Fruit fly (Drosophila melanogaster) whole organism, embryonic: ENCODE results near the gene Nup93-1.

Experiments used
- Bdp1 ChIP-seq: fragments of 200-800 bp; sonication (Bioruptor generic); optimal IDR thresholded peaks from 3 replicates; lab custom pipeline; 2016; ENCODE audit warnings: missing biosample characterization, missing genetic modification characterization
- Bteb2 ChIP-seq: fragments of 200-800 bp; sonication (Bioruptor generic); optimal IDR thresholded peaks from 2 replicates; lab custom pipeline; 2016; ENCODE audit warnings: missing biosample characterization, missing genetic modification characterization
- CG10321 ChIP-seq: fragments of 200-800 bp; sonication (Bioruptor generic); IDR thresholded peaks from 2 replicates; pipeline ENCODE4 v1.3.6; 2022; ENCODE audit warnings: missing biosample characterization, missing genetic modification characterization
- CG10431 ChIP-seq: fragments of 200-800 bp; sonication (Bioruptor generic); optimal IDR thresholded peaks from 3 replicates; lab custom pipeline; 2018; ENCODE audit warnings: missing biosample characterization, mild to moderate bottlenecking, missing genetic modification characterization
- CG11398 ChIP-seq: fragments of 200-800 bp; sonication (Bioruptor generic); optimal IDR thresholded peaks from 2 replicates; lab custom pipeline; 2016; ENCODE audit warnings: missing biosample characterization, missing genetic modification characterization
- CG11696 ChIP-seq: fragments of 200-800 bp; sonication (Bioruptor generic); IDR thresholded peaks from 2 replicates; pipeline ENCODE4 v1.3.6; 2022; ENCODE audit warnings: missing biosample characterization, missing genetic modification characterization
- CG13424 ChIP-seq: fragments of 200-800 bp; sonication (Bioruptor generic); optimal IDR thresholded peaks from 2 replicates; lab custom pipeline; 2019; ENCODE audit warnings: missing biosample characterization, mild to moderate bottlenecking, missing genetic modification characterization, moderate library complexity
- CG13894 ChIP-seq: fragments of 200-800 bp; sonication (Bioruptor generic); optimal IDR thresholded peaks from 3 replicates; lab custom pipeline; 2018; ENCODE audit warnings: missing biosample characterization, mild to moderate bottlenecking, missing genetic modification characterization, moderate library complexity
- CG17359 ChIP-seq: fragments of 200-800 bp; sonication (Bioruptor generic); optimal IDR thresholded peaks from 3 replicates; lab custom pipeline; 2018; ENCODE audit warnings: missing biosample characterization, mild to moderate bottlenecking, missing genetic modification characterization, moderate library complexity
- CG17361 ChIP-seq: fragments of 200-800 bp; sonication (Bioruptor generic); IDR thresholded peaks from 3 replicates; pipeline ENCODE4 v1.3.6; 2022; ENCODE audit warnings: missing biosample characterization, missing genetic modification characterization
- CG2116 ChIP-seq: fragments of 200-800 bp; sonication (Bioruptor generic); optimal IDR thresholded peaks from 3 replicates; lab custom pipeline; 2018; ENCODE audit warnings: missing biosample characterization, mild to moderate bottlenecking, missing genetic modification characterization
- CG31388 ChIP-seq: fragments of 200-800 bp; sonication (Bioruptor generic); optimal IDR thresholded peaks from 2 replicates; lab custom pipeline; 2016; ENCODE audit warnings: missing biosample characterization, missing genetic modification characterization
- CG31441 ChIP-seq: fragments of 200-800 bp; sonication (Bioruptor generic); IDR thresholded peaks from 2 replicates; pipeline ENCODE4 v1.3.6; 2022; ENCODE audit warnings: missing biosample characterization, missing genetic modification characterization
- CG32767 ChIP-seq: fragments of 200-800 bp; sonication (Bioruptor generic); IDR thresholded peaks from 2 replicates; pipeline ENCODE4 v1.3.6; 2022; ENCODE audit warnings: missing biosample characterization, missing genetic modification characterization
- CG3838 ChIP-seq: fragments of 200-800 bp; sonication (Bioruptor generic); optimal IDR thresholded peaks from 3 replicates; lab custom pipeline; 2016; ENCODE audit warnings: missing biosample characterization, missing genetic modification characterization
- CG4360 ChIP-seq: fragments of 200-800 bp; sonication (Bioruptor generic); IDR thresholded peaks from 2 replicates; pipeline ENCODE4 v1.3.6; 2022; ENCODE audit warnings: missing biosample characterization, missing genetic modification characterization
- CG9215 ChIP-seq: fragments of 200-800 bp; sonication (Bioruptor generic); IDR thresholded peaks from 2 replicates; pipeline ENCODE4 v1.3.6; 2022; ENCODE audit warnings: missing biosample characterization, missing genetic modification characterization
- D19A ChIP-seq: fragments of 200-800 bp; optimal IDR thresholded peaks from 3 replicates; lab custom pipeline; 2019; ENCODE audit warnings: missing biosample characterization, mild to moderate bottlenecking, missing genetic modification characterization, moderate library complexity
- Dad ChIP-seq: fragments of 200-800 bp; sonication (Bioruptor generic); optimal IDR thresholded peaks from 3 replicates; lab custom pipeline; 2016; ENCODE audit warnings: missing biosample characterization, missing genetic modification characterization
- Dek ChIP-seq: fragments of 200-800 bp; sonication (Bioruptor generic); optimal IDR thresholded peaks from 3 replicates; lab custom pipeline; 2019; ENCODE audit warnings: missing biosample characterization, mild to moderate bottlenecking, missing genetic modification characterization, moderate library complexity
- Doc2 ChIP-seq: fragments of 200-800 bp; sonication (Bioruptor generic); IDR thresholded peaks from 2 replicates; pipeline ENCODE4 v1.3.6; 2022; ENCODE audit warnings: missing biosample characterization, missing genetic modification characterization
- Dref ChIP-seq: fragments of 200-800 bp; sonication (Bioruptor generic); IDR thresholded peaks from 2 replicates; pipeline ENCODE4 v1.3.6; 2022; ENCODE audit warnings: missing biosample characterization, missing genetic modification characterization
- Ets65A ChIP-seq: fragments of 200-800 bp; sonication (Bioruptor generic); peaks from one replicate; lab custom pipeline; 2016; ENCODE audit warnings: missing biosample characterization, missing genetic modification characterization
- Gsc ChIP-seq: fragments of 200-800 bp; sonication (Bioruptor generic); IDR thresholded peaks from 2 replicates; pipeline ENCODE4 v1.3.6; 2022; ENCODE audit warnings: missing biosample characterization, missing genetic modification characterization
- Gug ChIP-seq: fragments of 200-800 bp; sonication (Bioruptor generic); IDR thresholded peaks from 4 replicates; pipeline ENCODE4 v1.3.6; 2022; ENCODE audit warnings: missing biosample characterization, missing genetic modification characterization
- MESR4 ChIP-seq: fragments of 200-800 bp; sonication (Bioruptor generic); optimal IDR thresholded peaks from 2 replicates; lab custom pipeline; 2018; ENCODE audit warnings: missing biosample characterization, mild to moderate bottlenecking, missing genetic modification characterization, moderate library complexity
- MTF-1 ChIP-seq: fragments of 200-800 bp; sonication (Bioruptor generic); optimal IDR thresholded peaks from 2 replicates; lab custom pipeline; 2018; ENCODE audit warnings: missing biosample characterization, mild to moderate bottlenecking, missing genetic modification characterization, borderline replicate concordance
- NC2α ChIP-seq: fragments of 200-800 bp; sonication (Bioruptor generic); optimal IDR thresholded peaks from 2 replicates; lab custom pipeline; 2016; ENCODE audit warnings: missing biosample characterization, missing genetic modification characterization
- Taf1 ChIP-seq: fragments of 200-800 bp; sonication (Bioruptor generic); IDR thresholded peaks from 2 replicates; pipeline ENCODE4 v1.3.6; 2022; ENCODE audit warnings: missing biosample characterization, missing genetic modification characterization
- Trl ChIP-seq, 3 experiments: fragments of >200 bp in 2 of 3; fragments of 200-800 bp in 1 of 3; sonication (Bioruptor generic) in 1 of 3; optimal IDR thresholded peaks; 2 replicates in 1 of 3; 3 replicates in 2 of 3; lab custom pipeline; 2016 to 2017; ENCODE audit warnings: missing biosample characterization in 1 of 3, missing genetic modification characterization in 1 of 3
- ab ChIP-seq: fragments of 200-800 bp; sonication (Bioruptor generic); optimal IDR thresholded peaks from 2 replicates; lab custom pipeline; 2016; ENCODE audit warnings: missing biosample characterization, missing genetic modification characterization
- crol ChIP-seq: fragments of 200-800 bp; sonication (Bioruptor generic); IDR thresholded peaks from 2 replicates; pipeline ENCODE4 v1.3.6; 2022; ENCODE audit warnings: missing biosample characterization, missing genetic modification characterization
- esg ChIP-seq: fragments of 200-800 bp; sonication (Bioruptor generic); conservative IDR thresholded peaks from 2 replicates; pipeline ENCODE4 v1.3.6; 2022; ENCODE audit warnings: missing biosample characterization, missing genetic modification characterization
- fd3F ChIP-seq: fragments of 200-800 bp; sonication (Bioruptor generic); optimal IDR thresholded peaks from 2 replicates; lab custom pipeline; 2018; ENCODE audit warnings: missing biosample characterization, mild to moderate bottlenecking, missing genetic modification characterization, moderate library complexity
- gcm ChIP-seq: fragments of 200-800 bp; sonication (Bioruptor generic); optimal IDR thresholded peaks from 2 replicates; lab custom pipeline; 2019; ENCODE audit warnings: missing biosample characterization, mild to moderate bottlenecking, missing genetic modification characterization, moderate library complexity
- gem ChIP-seq: fragments of 200-800 bp; sonication (Bioruptor generic); optimal IDR thresholded peaks from 2 replicates; lab custom pipeline; 2019; ENCODE audit warnings: missing biosample characterization, mild to moderate bottlenecking, missing genetic modification characterization, moderate library complexity
- ind ChIP-seq: fragments of 200-800 bp; sonication (Bioruptor generic); optimal IDR thresholded peaks from 3 replicates; lab custom pipeline; 2016; ENCODE audit warnings: missing biosample characterization, missing genetic modification characterization
- ken ChIP-seq: fragments of 200-800 bp; sonication (Bioruptor generic); IDR thresholded peaks from 3 replicates; pipeline ENCODE4 v1.3.6; 2022; ENCODE audit warnings: missing biosample characterization, missing genetic modification characterization
- lab ChIP-seq: fragments of 200-800 bp; sonication (Bioruptor generic); optimal IDR thresholded peaks from 3 replicates; lab custom pipeline; 2017; ENCODE audit warnings: missing biosample characterization, missing genetic modification characterization, mild to moderate bottlenecking, moderate library complexity, missing genetic modification reagents
- lola ChIP-seq, 3 experiments: fragments of >200 bp in 2 of 3; fragments of 200-800 bp in 1 of 3; sonication (Bioruptor generic) in 1 of 3; optimal IDR thresholded peaks; 2 replicates each; lab custom pipeline; 2017 to 2019; ENCODE audit warnings: missing biosample characterization in 3 of 3, missing genetic modification characterization in 3 of 3, mild to moderate bottlenecking in 1 of 3, moderate library complexity in 1 of 3
- pan ChIP-seq, 4 experiments: fragments of >200 bp in 3 of 4; fragments of 200-800 bp in 1 of 4; sonication (Bioruptor generic) in 1 of 4; optimal IDR thresholded peaks in 3 of 4; IDR thresholded peaks in 1 of 4; 2 replicates each; pipeline versions ENCODE4 v1.3.6 to Lab custom; 2017 to 2022; ENCODE audit warnings: missing biosample characterization in 2 of 4, missing genetic modification characterization in 2 of 4, mixed read lengths in 1 of 4
- psq ChIP-seq: fragments of 200-800 bp; sonication (Bioruptor generic); optimal IDR thresholded peaks from 2 replicates; lab custom pipeline; 2017; ENCODE audit warnings: missing biosample characterization, missing genetic modification characterization
- ro ChIP-seq: fragments of 200-800 bp; sonication (Bioruptor generic); IDR thresholded peaks from 2 replicates; pipeline ENCODE4 v1.3.6; 2022; ENCODE audit warnings: missing biosample characterization, missing genetic modification characterization
- ttk ChIP-seq: fragments of 200-800 bp; sonication (Bioruptor generic); IDR thresholded peaks from 2 replicates; pipeline ENCODE4 v2.1.2; 2022; ENCODE audit warnings: missing biosample characterization, missing genetic modification characterization
- tup ChIP-seq: fragments of 200-800 bp; sonication (Bioruptor generic); optimal IDR thresholded peaks from 2 replicates; lab custom pipeline; 2016; ENCODE audit warnings: missing biosample characterization, mild to moderate bottlenecking, missing genetic modification characterization, moderate library complexity
- twi ChIP-seq: fragments of 200-800 bp; optimal IDR thresholded peaks from 2 replicates; lab custom pipeline; 2019; ENCODE audit warnings: missing biosample characterization, mild to moderate bottlenecking, missing genetic modification characterization, moderate library complexity
- zen2 ChIP-seq: fragments of 200-800 bp; sonication (Bioruptor generic); IDR thresholded peaks from 3 replicates; pipeline ENCODE4 v1.3.6; 2022; ENCODE audit warnings: missing biosample characterization, missing genetic modification characterization; ENCODE audit not compliant: partially characterized antibody
- zfh1 ChIP-seq: fragments of 200-800 bp; sonication (Bioruptor generic); IDR thresholded peaks from 3 replicates; pipeline ENCODE4 v1.3.6; 2022; ENCODE audit warnings: missing biosample characterization, missing genetic modification characterization

Nup93-1 gene

dm6 chrX:13783958-13784907, 38.4 kb upstream of the Nup93-1 start (continued):
- peak; percentile 59 for TF ChIP-seq CG13424
- TF ChIP-seq lola (GFP tag; optimal IDR thresholded peaks at IDR 0.05; lab: Kevin White, UChicago), result peak in 1 of 3 experiments; percentile 56
- TF ChIP-seq ttk, result 0 out of 2 replicates have a peak, but pooled peaks have one; percentile 14
- no peak for TF ChIP-seq MTF-1 (GFP tag; lab: Kevin White, UChicago)
- TF ChIP-seq CG10431 (GFP tag; lab: Kevin White, UChicago), result peak; percentile 27
- TF ChIP-seq Dek (tag; lab: Kevin White, UChicago), result peak; percentile 27
- no peak for TF ChIP-seq CG10321 (GFP tag; lab: Robert Waterston, UW)
- no peak for TF ChIP-seq CG3838 (GFP tag; lab: Kevin White, UChicago)
- peak; percentile 41; the same call in 1 of the 3 replicates for TF ChIP-seq zfh1
- TF ChIP-seq D19A, result peak; percentile 36
- TF ChIP-seq NC2α (GFP tag; lab: Kevin White, UChicago), result no peak
- no peak for TF ChIP-seq ro (GFP tag; lab: Robert Waterston, UW)
- no peak for TF ChIP-seq ab (GFP tag; lab: Kevin White, UChicago)
- peak; percentile 25 for TF ChIP-seq gcm (GFP tag; lab: Kevin White, UChicago)
- TF ChIP-seq CG17361, result peak; percentile 60; the same call in 2 of the 3 replicates
- peak; percentile 78 for TF ChIP-seq gem (tag; lab: Kevin White, UChicago)
- TF ChIP-seq fd3F (GFP tag; lab: Kevin White, UChicago), result peak; percentile 5
- TF ChIP-seq lab, result peak; percentile 68
- TF ChIP-seq crol, result no peak
- TF ChIP-seq ken (GFP tag; lab: Robert Waterston, UW), result no peak
- TF ChIP-seq Trl (optimal IDR thresholded peaks at IDR 0.05; lab: Kevin White, UChicago), result peak; percentile 49 to 63
- TF ChIP-seq Trl (GFP tag; optimal IDR thresholded peaks at IDR 0.05; lab: Kevin White, UChicago), result no peak
- TF ChIP-seq pan (optimal IDR thresholded peaks at IDR 0.05; lab: Kevin White, UChicago), result no peak
- peak in 1 of 2 experiments; percentile 34 for TF ChIP-seq pan (GFP tag; optimal IDR thresholded peaks at IDR 0.05 in 1 of 2, IDR thresholded peaks at IDR 0.05 in 1 of 2)
- peak; percentile 78 for TF ChIP-seq CG17359 (tag; lab: Kevin White, UChicago)
- TF ChIP-seq CG2116 (GFP tag; lab: Kevin White, UChicago), result peak; percentile 4
- no peak for TF ChIP-seq CG11696
- TF ChIP-seq ind, result peak; percentile 59
- no peak for TF ChIP-seq MESR4 (GFP tag; lab: Kevin White, UChicago)
- no peak for TF ChIP-seq Dad
- peak; percentile 91 for TF ChIP-seq Ets65A
- TF ChIP-seq Gsc, result no peak
- no peak for TF ChIP-seq Doc2
- no peak for TF ChIP-seq Gug (GFP tag; lab: Robert Waterston, UW)
- peak; percentile 31 for TF ChIP-seq psq (GFP tag; lab: Kevin White, UChicago)
- TF ChIP-seq Taf1, result no peak
- TF ChIP-seq Dref (GFP tag; lab: Robert Waterston, UW), result no peak
- no peak for TF ChIP-seq CG11398
- TF ChIP-seq CG9215 (GFP tag; lab: Robert Waterston, UW), result no peak
- no peak for TF ChIP-seq zen2
- TF ChIP-seq CG32767 (GFP tag; lab: Robert Waterston, UW), result no peak
- TF ChIP-seq CG4360 (GFP tag; lab: Robert Waterston, UW), result 0 out of 2 replicates have a peak, but pooled peaks have one; percentile 26
- TF ChIP-seq CG31441 (GFP tag; lab: Robert Waterston, UW), result peak; percentile 73
- no peak for TF ChIP-seq esg (GFP tag; lab: Robert Waterston, UW)
- TF ChIP-seq Bdp1 (GFP tag; lab: Kevin White, UChicago), result no peak
- peak; percentile 41 for TF ChIP-seq Bteb2 (GFP tag; lab: Kevin White, UChicago)
- no peak for TF ChIP-seq CG31388
- TF ChIP-seq CG13894 (tag; lab: Kevin White, UChicago), result no peak
- TF ChIP-seq tup (GFP tag; lab: Kevin White, UChicago), result peak; percentile 17
- TF ChIP-seq twi, result no peak
